Worm (Caenorhabditis elegans): ENCODE measurements around the gene W09G12.7.

DNA sequence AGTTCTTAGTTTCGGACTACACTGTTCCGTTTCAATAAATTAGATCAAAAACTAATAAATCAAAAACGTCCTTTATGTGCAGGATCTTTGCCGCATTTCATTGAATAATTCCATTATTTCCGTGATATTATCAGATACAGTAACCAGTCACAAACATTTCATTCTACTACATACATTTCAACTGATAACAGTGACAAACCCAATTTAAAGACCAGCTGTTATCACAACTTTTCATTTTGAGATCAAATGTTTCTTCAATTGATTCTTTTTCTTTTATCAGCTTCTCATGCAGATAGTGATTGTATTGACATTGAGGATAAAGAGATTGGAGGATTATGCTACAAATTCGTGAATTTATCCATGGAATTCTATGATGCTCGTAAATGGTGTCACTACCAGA is 27.8 kb downstream of the W09G12.7 start, which contains the start of gene clec-168:
- TF ChIP-seq W03F9.2 (tag; optimal IDR thresholded peaks at IDR 0.05) (no peak), him-1 (tag; optimal IDR thresholded peaks at IDR 0.05) (no peak), dao-5 (tag; optimal IDR thresholded peaks at IDR 0.05) (no peak)

Measured in whole organism, L4/young adult.